Fruit fly (Drosophila melanogaster) whole organism, embryonic: ENCODE measurements around the gene Tim17a1.
A peak's percentile ranks its signal among the peaks of the same experiment; 100 is the strongest.

Experiments used
- Adf1 ChIP-seq: fragments of 200-800 bp; sonication (Bioruptor generic); IDR thresholded peaks from 2 replicates; pipeline ENCODE4 v1.3.6; 2022; ENCODE audit warnings: missing biosample characterization, missing genetic modification characterization
- B-H2 ChIP-seq: fragments of 200-800 bp; sonication (Bioruptor generic); optimal IDR thresholded peaks from 2 replicates; lab custom pipeline; 2018; ENCODE audit warnings: missing biosample characterization, mild to moderate bottlenecking, missing genetic modification characterization
- BtbVII ChIP-seq: fragments of 200-800 bp; sonication (Bioruptor generic); optimal IDR thresholded peaks from 3 replicates; lab custom pipeline; 2017; ENCODE audit warnings: missing biosample characterization, mild to moderate bottlenecking, missing genetic modification characterization
- CG11247 ChIP-seq: fragments of 200-800 bp; sonication (Bioruptor generic); IDR thresholded peaks from 2 replicates; pipeline ENCODE4 v1.3.6; 2022; ENCODE audit warnings: missing biosample characterization, missing genetic modification characterization
- CG11695 ChIP-seq: fragments of 200-800 bp; sonication (Bioruptor generic); IDR thresholded peaks from 3 replicates; pipeline ENCODE4 v1.3.6; 2022; ENCODE audit warnings: missing biosample characterization, missing genetic modification characterization
- CG11696 ChIP-seq: fragments of 200-800 bp; sonication (Bioruptor generic); IDR thresholded peaks from 2 replicates; pipeline ENCODE4 v1.3.6; 2022; ENCODE audit warnings: missing biosample characterization, missing genetic modification characterization
- CG11723 ChIP-seq: fragments of 200-800 bp; sonication (Bioruptor generic); optimal IDR thresholded peaks from 2 replicates; lab custom pipeline; 2017; ENCODE audit warnings: missing biosample characterization, mild to moderate bottlenecking, missing genetic modification characterization
- CG12104 ChIP-seq: fragments of 200-800 bp; sonication (Bioruptor generic); optimal IDR thresholded peaks from 3 replicates; lab custom pipeline; 2016; ENCODE audit warnings: missing biosample characterization, missing genetic modification characterization
- CG12391 ChIP-seq: fragments of 200-800 bp; sonication (Bioruptor generic); optimal IDR thresholded peaks from 3 replicates; lab custom pipeline; 2018; ENCODE audit warnings: missing biosample characterization, mild to moderate bottlenecking, missing genetic modification characterization, moderate library complexity
- CG13894 ChIP-seq: fragments of 200-800 bp; sonication (Bioruptor generic); optimal IDR thresholded peaks from 3 replicates; lab custom pipeline; 2018; ENCODE audit warnings: missing biosample characterization, mild to moderate bottlenecking, missing genetic modification characterization, moderate library complexity
- CG14014 ChIP-seq: fragments of 200-800 bp; sonication (Bioruptor generic); IDR thresholded peaks from 2 replicates; pipeline ENCODE4 v1.3.6; 2022; ENCODE audit warnings: missing biosample characterization, missing genetic modification characterization
- CG15514 ChIP-seq: fragments of 200-800 bp; sonication (Bioruptor generic); optimal IDR thresholded peaks from 3 replicates; lab custom pipeline; 2017; ENCODE audit warnings: missing biosample characterization, missing genetic modification characterization, mild to moderate bottlenecking, moderate library complexity, missing genetic modification reagents
- CG2120 ChIP-seq: fragments of 200-800 bp; sonication (Bioruptor generic); optimal IDR thresholded peaks from 3 replicates; lab custom pipeline; 2016; ENCODE audit warnings: missing biosample characterization, missing genetic modification characterization
- CG30403 ChIP-seq: fragments of 200-800 bp; sonication (Bioruptor generic); optimal IDR thresholded peaks from 3 replicates; lab custom pipeline; 2016; ENCODE audit warnings: missing biosample characterization, missing genetic modification characterization
- CG4282 ChIP-seq: fragments of 200-800 bp; sonication (Bioruptor generic); optimal IDR thresholded peaks from 2 replicates; lab custom pipeline; 2016; ENCODE audit warnings: missing biosample characterization, missing genetic modification characterization
- CG6689 ChIP-seq: fragments of 200-800 bp; sonication (Bioruptor generic); IDR thresholded peaks from 2 replicates; pipeline ENCODE4 v1.3.6; 2022; ENCODE audit warnings: missing biosample characterization, missing genetic modification characterization
- CG7372 ChIP-seq: fragments of 200-800 bp; sonication (Bioruptor generic); IDR thresholded peaks from 2 replicates; pipeline ENCODE4 v1.3.6; 2022; ENCODE audit warnings: missing biosample characterization, missing genetic modification characterization
- CG8924 ChIP-seq: fragments of 200-800 bp; optimal IDR thresholded peaks from 3 replicates; lab custom pipeline; 2019; ENCODE audit warnings: missing biosample characterization, mild to moderate bottlenecking, missing genetic modification characterization, moderate library complexity
- Drgx ChIP-seq: fragments of 200-800 bp; sonication (Bioruptor generic); IDR thresholded peaks from 2 replicates; pipeline ENCODE4 v1.3.6; 2022; ENCODE audit warnings: missing biosample characterization, missing genetic modification characterization
- ERR ChIP-seq: fragments of 200-800 bp; sonication (Bioruptor generic); optimal IDR thresholded peaks from 2 replicates; lab custom pipeline; 2016; ENCODE audit warnings: missing biosample characterization, missing genetic modification characterization
- H2.0 ChIP-seq: fragments of 200-800 bp; sonication (Bioruptor generic); IDR thresholded peaks from 2 replicates; pipeline ENCODE4 v1.3.6; 2022; ENCODE audit warnings: missing biosample characterization, missing genetic modification characterization
- HLH4C ChIP-seq: fragments of 200-800 bp; sonication (Bioruptor generic); IDR thresholded peaks from 3 replicates; pipeline ENCODE4 v1.3.6; 2022; ENCODE audit warnings: missing biosample characterization, missing genetic modification characterization; ENCODE audit not compliant: partially characterized antibody
- HmgZ ChIP-seq: fragments of 200-800 bp; sonication (Bioruptor generic); optimal IDR thresholded peaks from 2 replicates; lab custom pipeline; 2018; ENCODE audit warnings: missing biosample characterization, mild to moderate bottlenecking, missing genetic modification characterization
- NC2β ChIP-seq: fragments of 200-800 bp; sonication (Bioruptor generic); optimal IDR thresholded peaks from 2 replicates; lab custom pipeline; 2016; ENCODE audit warnings: missing biosample characterization, missing genetic modification characterization
- Ptx1 ChIP-seq: fragments of 200-800 bp; sonication (Bioruptor generic); IDR thresholded peaks from 2 replicates; pipeline ENCODE4 v1.3.6; 2022; ENCODE audit warnings: missing biosample characterization, missing genetic modification characterization
- Ravus ChIP-seq: fragments of 200-800 bp; sonication (Bioruptor generic); IDR thresholded peaks from 2 replicates; pipeline ENCODE4 v1.3.6; 2022; ENCODE audit warnings: missing biosample characterization, missing genetic modification characterization
- Scr ChIP-seq: fragments of 200-800 bp; sonication (Bioruptor generic); IDR thresholded peaks from 2 replicates; pipeline ENCODE4 v1.3.6; 2022; ENCODE audit warnings: missing biosample characterization, missing genetic modification characterization; ENCODE audit not compliant: partially characterized antibody
- Sin3A ChIP-seq: fragments of >200 bp; optimal IDR thresholded peaks from 2 replicates; lab custom pipeline; 2018
- Trl ChIP-seq, 3 experiments: fragments of >200 bp in 2 of 3; fragments of 200-800 bp in 1 of 3; sonication (Bioruptor generic) in 1 of 3; optimal IDR thresholded peaks; 2 replicates in 1 of 3; 3 replicates in 2 of 3; lab custom pipeline; 2016 to 2017; ENCODE audit warnings: missing biosample characterization in 1 of 3, missing genetic modification characterization in 1 of 3
- Xrp1 ChIP-seq: fragments of 200-800 bp; sonication (Bioruptor generic); IDR thresholded peaks from 2 replicates; pipeline ENCODE4 v1.3.6; 2022; ENCODE audit warnings: missing biosample characterization, missing genetic modification characterization
- amos ChIP-seq: fragments of 200-800 bp; sonication (Bioruptor generic); IDR thresholded peaks from 2 replicates; pipeline ENCODE4 v1.3.6; 2022; ENCODE audit warnings: missing biosample characterization, missing genetic modification characterization; ENCODE audit not compliant: partially characterized antibody
- bcd ChIP-seq: fragments of 200-800 bp; sonication (Bioruptor generic); optimal IDR thresholded peaks from 2 replicates; lab custom pipeline; 2017; ENCODE audit warnings: missing biosample characterization, mild to moderate bottlenecking, missing genetic modification characterization
- crc ChIP-seq: fragments of 200-800 bp; sonication (Bioruptor generic); optimal IDR thresholded peaks from 2 replicates; lab custom pipeline; 2016; ENCODE audit warnings: missing biosample characterization, missing genetic modification characterization
- emc ChIP-seq: fragments of 200-800 bp; sonication (Bioruptor generic); optimal IDR thresholded peaks from 2 replicates; lab custom pipeline; 2016; ENCODE audit warnings: missing biosample characterization, missing genetic modification characterization
- ftz-f1 ChIP-seq: fragments of 200-800 bp; sonication (Bioruptor generic); optimal IDR thresholded peaks from 2 replicates; lab custom pipeline; 2016; ENCODE audit warnings: missing biosample characterization, missing genetic modification characterization
- gcm2 ChIP-seq: fragments of 200-800 bp; sonication (Bioruptor generic); optimal IDR thresholded peaks from 2 replicates; lab custom pipeline; 2016; ENCODE audit warnings: missing biosample characterization, missing genetic modification characterization
- kni ChIP-seq: fragments of 200-800 bp; sonication (Bioruptor generic); optimal IDR thresholded peaks from 3 replicates; lab custom pipeline; 2017; ENCODE audit warnings: mild to moderate bottlenecking, missing biosample characterization, missing genetic modification reagents, missing genetic modification characterization
- knrl ChIP-seq: fragments of 200-800 bp; sonication (Bioruptor generic); IDR thresholded peaks from 3 replicates; pipeline ENCODE4 v1.3.6; 2022; ENCODE audit warnings: missing biosample characterization, missing genetic modification characterization; ENCODE audit not compliant: partially characterized antibody
- lmd ChIP-seq: fragments of 200-800 bp; sonication (Bioruptor generic); IDR thresholded peaks from 2 replicates; pipeline ENCODE4 v1.3.6; 2022; ENCODE audit warnings: missing biosample characterization, missing genetic modification characterization
- luna ChIP-seq: fragments of 200-800 bp; sonication (Bioruptor generic); optimal IDR thresholded peaks from 2 replicates; lab custom pipeline; 2016; ENCODE audit warnings: missing biosample characterization, missing genetic modification characterization
- pho ChIP-seq: fragments of 200-800 bp; sonication (Bioruptor generic); optimal IDR thresholded peaks from 2 replicates; lab custom pipeline; 2016; ENCODE audit warnings: missing biosample characterization, missing genetic modification characterization
- prd ChIP-seq, 3 experiments: fragments of >200 bp in 2 of 3; fragments of 200-800 bp in 1 of 3; sonication (Bioruptor generic) in 1 of 3; optimal IDR thresholded peaks in 2 of 3; IDR thresholded peaks in 1 of 3; 2 replicates in 2 of 3; 3 replicates in 1 of 3; pipeline versions ENCODE4 v1.3.6 to Lab custom; 2017 to 2022; ENCODE audit warnings: missing biosample characterization in 1 of 3, missing genetic modification characterization in 1 of 3
- pros ChIP-seq: fragments of 200-800 bp; sonication (Bioruptor generic); optimal IDR thresholded peaks from 3 replicates; lab custom pipeline; 2019; ENCODE audit warnings: missing biosample characterization, mild to moderate bottlenecking, missing genetic modification characterization, moderate library complexity
- rib ChIP-seq: fragments of 200-800 bp; sonication (Bioruptor generic); IDR thresholded peaks from 2 replicates; pipeline ENCODE4 v1.3.6; 2022; ENCODE audit warnings: missing biosample characterization, missing genetic modification characterization
- sug ChIP-seq: fragments of 200-800 bp; optimal IDR thresholded peaks from 2 replicates; lab custom pipeline; 2019; ENCODE audit warnings: missing biosample characterization, mild to moderate bottlenecking, missing genetic modification characterization, moderate library complexity
- tio ChIP-seq: fragments of 200-800 bp; sonication (Bioruptor generic); optimal IDR thresholded peaks from 2 replicates; lab custom pipeline; 2017; ENCODE audit warnings: missing biosample characterization, missing genetic modification characterization, inconsistent platforms
- ttk ChIP-seq: fragments of 200-800 bp; sonication (Bioruptor generic); IDR thresholded peaks from 2 replicates; pipeline ENCODE4 v2.1.2; 2022; ENCODE audit warnings: missing biosample characterization, missing genetic modification characterization
- zen2 ChIP-seq: fragments of 200-800 bp; sonication (Bioruptor generic); IDR thresholded peaks from 3 replicates; pipeline ENCODE4 v1.3.6; 2022; ENCODE audit warnings: missing biosample characterization, missing genetic modification characterization; ENCODE audit not compliant: partially characterized antibody

Gene Tim17a1

dm6 chr3R:12369135-12369792, 4.8 kb upstream of the Tim17a1 start, which contains the start of gene GstD1 (continued):
- TF ChIP-seq CG11247 (GFP tag; lab: Robert Waterston, UW) (peak; percentile 43; the same call in 1 of the 2 replicates), CG15514 (GFP tag; lab: Kevin White, UChicago) (peak; percentile 24), Ptx1 (GFP tag; lab: Robert Waterston, UW) (peak; percentile 51), Trl (optimal IDR thresholded peaks at IDR 0.05; lab: Kevin White, UChicago) (peak; percentile 69 to 83), Trl (GFP tag; optimal IDR thresholded peaks at IDR 0.05; lab: Kevin White, UChicago) (peak; percentile 33), ftz-f1 (GFP tag; lab: Kevin White, UChicago) (peak; percentile 88), CG14014 (GFP tag; lab: Robert Waterston, UW) (peak; percentile 36; the same call in 1 of the 2 replicates), CG30403 (GFP tag; lab: Kevin White, UChicago) (peak; percentile 54), CG11723 (no peak), CG6689 (GFP tag; lab: Robert Waterston, UW) (no peak), CG7372 (GFP tag; lab: Robert Waterston, UW) (no peak), CG12104 (peak; percentile 28), gcm2 (GFP tag; lab: Kevin White, UChicago) (no peak), CG4282 (peak; percentile 3), kni (GFP tag; lab: Kevin White, UChicago) (peak; percentile 39), Ravus (GFP tag; lab: Robert Waterston, UW) (no peak), luna (GFP tag; lab: Kevin White, UChicago) (peak; percentile 26), ERR (peak; percentile 66), ttk (GFP tag; lab: Robert Waterston, UW) (0 out of 2 replicates have a peak, but pooled peaks have one; percentile 23), Adf1 (GFP tag; lab: Robert Waterston, UW) (peak; percentile 67; the same call in 1 of the 2 replicates), CG13894 (tag; lab: Kevin White, UChicago) (peak; percentile 70), CG12391 (tag; lab: Kevin White, UChicago) (peak; percentile 28), CG11695 (GFP tag; lab: Robert Waterston, UW) (0 out of 3 replicates have a peak, but pooled peaks have one; percentile 10), BtbVII (peak; percentile 49), HmgZ (tag; lab: Kevin White, UChicago) (peak; percentile 56), prd (optimal IDR thresholded peaks at IDR 0.05; lab: Kevin White, UChicago) (no peak), prd (GFP tag; IDR thresholded peaks at IDR 0.05; lab: Robert Waterston, UW) (peak; percentile 35; the same call in 1 of the 3 replicates), amos (peak; percentile 36; the same call in 1 of the 2 replicates), sug (tag; lab: Kevin White, UChicago) (peak; percentile 56), crc (GFP tag; lab: Kevin White, UChicago) (no peak), CG8924 (tag; lab: Kevin White, UChicago) (peak; percentile 46), knrl (no peak; the same call in 2 of the 3 replicates), B-H2 (peak; percentile 79), Drgx (peak; percentile 78), lmd (peak; percentile 47), Xrp1 (GFP tag; lab: Robert Waterston, UW) (0 out of 2 replicates have a peak, but pooled peaks have one; percentile 35), CG2120 (GFP tag; lab: Kevin White, UChicago) (peak; percentile 75), NC2β (GFP tag; lab: Kevin White, UChicago) (peak; percentile 38), tio (GFP tag; lab: Kevin White, UChicago) (peak; percentile 0), CG11696 (GFP tag; lab: Robert Waterston, UW) (peak; percentile 79), emc (GFP tag; lab: Kevin White, UChicago) (peak; percentile 19), bcd (GFP tag; lab: Kevin White, UChicago) (peak; percentile 51), rib (GFP tag; lab: Robert Waterston, UW) (peak; percentile 87), H2.0 (GFP tag; lab: Robert Waterston, UW) (0 out of 2 replicates have a peak, but pooled peaks have one; percentile 4), pros (GFP tag; lab: Kevin White, UChicago) (no peak), Scr (GFP tag; lab: Robert Waterston, UW) (peak; percentile 40), Sin3A (lab: Kevin White, UChicago) (no peak), zen2 (peak; percentile 38; the same call in 1 of the 3 replicates), pho (peak; percentile 19), HLH4C (peak; percentile 42; the same call in 1 of the 3 replicates)
